Worm (Caenorhabditis elegans) whole organism, early embryonic: ENCODE measurements around the gene F14H3.5.

Source experiments
- F13C5.2 ChIP-seq: sonication (generic microtip); optimal IDR thresholded peaks from 2 replicates; lab custom pipeline; 2017; ENCODE audit warnings: mild to moderate bottlenecking, missing genetic modification characterization, inconsistent platforms, missing compliant biosample characterization
- ama-1 ChIP-seq: fragments of 150-350 bp; optimal IDR thresholded peaks from 2 replicates; lab custom pipeline; 2014
- ceh-13 ChIP-seq: fragments of 200-800 bp; sonication (Bioruptor generic); optimal IDR thresholded peaks from 2 replicates; lab custom pipeline; 2018; ENCODE audit warnings: mild to moderate bottlenecking, missing genetic modification characterization, missing compliant biosample characterization
- ceh-36 ChIP-seq: sonication (generic microtip); optimal IDR thresholded peaks from 2 replicates; lab custom pipeline; 2016; ENCODE audit warnings: missing genetic modification characterization, inconsistent platforms, missing compliant biosample characterization
- ets-7 ChIP-seq: sonication (generic microtip); optimal IDR thresholded peaks from 2 replicates; lab custom pipeline; 2016; ENCODE audit warnings: missing genotype, missing genetic modification characterization, missing compliant biosample characterization
- sea-1 ChIP-seq: fragments of 200-800 bp; sonication (Bioruptor generic); conservative IDR thresholded peaks from 2 replicates; pipeline ENCODE4 v1.3.6; 2022; ENCODE audit warnings: missing genetic modification characterization, missing compliant biosample characterization
- tbx-37 ChIP-seq: fragments of 200-800 bp; sonication (Bioruptor generic); conservative IDR thresholded peaks from 2 replicates; pipeline ENCODE4 v1.3.6; 2022; ENCODE audit warnings: missing genetic modification reagents, missing genetic modification characterization, missing compliant biosample characterization

- no peak for TF ChIP-seq ama-1
- no peak for TF ChIP-seq ets-7 (tag; lab: Kevin White, UChicago)
- no peak for TF ChIP-seq F13C5.2 (tag; lab: Kevin White, UChicago)
- TF ChIP-seq sea-1 (GFP tag; lab: Robert Waterston, UW) = no peak
- TF ChIP-seq ceh-13 (GFP tag; lab: Kevin White, UChicago) = no peak
- TF ChIP-seq ceh-36 (tag; lab: Kevin White, UChicago) = no peak
- no peak for TF ChIP-seq tbx-37
Observed at ce11 chrV:16033491-16033890, 23.4 kb downstream of the F14H3.5 start.
